Fruit fly (Drosophila melanogaster): ENCODE results near the gene Yod1.
A peak's percentile ranks its signal among the peaks of the same experiment; 100 is the strongest.

Gene Yod1

DNA sequence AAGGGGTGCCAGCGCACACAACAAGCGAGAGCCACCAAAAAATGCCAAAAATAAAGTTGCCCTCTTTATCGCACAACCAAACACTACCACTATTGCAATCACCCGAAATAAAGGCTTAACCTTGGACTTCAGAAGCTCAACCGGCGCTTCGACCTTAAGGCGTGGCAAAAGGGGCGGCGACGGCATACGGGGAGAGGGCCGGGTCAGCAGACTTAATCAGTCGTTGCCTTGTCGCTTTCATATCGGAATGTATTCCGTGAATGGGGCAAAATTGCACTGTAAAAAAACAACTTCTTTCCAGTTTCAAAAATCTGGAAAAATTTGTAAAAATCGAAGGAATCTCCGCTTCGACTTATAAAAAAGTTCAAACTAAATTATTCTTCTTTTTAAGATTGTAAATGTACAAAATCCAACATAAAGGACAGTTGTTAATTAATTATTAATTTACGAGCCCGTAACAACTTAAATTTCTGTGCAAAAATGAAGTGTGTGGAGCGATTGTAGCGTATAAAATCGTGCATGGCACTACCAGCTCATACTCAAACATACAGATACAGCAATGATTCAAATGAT is 49.4 kb downstream of the Yod1 start (continued):
- TF ChIP-seq CG12659 (GFP tag; optimal IDR thresholded peaks at IDR 0.05) (peak; percentile 2), CG11085 (GFP tag; IDR thresholded peaks at IDR 0.05) (no peak), CG4617 (GFP tag; optimal IDR thresholded peaks at IDR 0.05; ENCODE audit: borderline replicate concordance) (no peak), zfh1 (GFP tag; IDR thresholded peaks at IDR 0.05) (no peak), Doc2 (GFP tag; IDR thresholded peaks at IDR 0.05) (no peak), hth (optimal IDR thresholded peaks at IDR 0.05) (no peak), Chrac-16 (GFP tag; optimal IDR thresholded peaks at IDR 0.05) (no peak), CG12769 (tag; optimal IDR thresholded peaks at IDR 0.05) (no peak), luna (GFP tag; optimal IDR thresholded peaks at IDR 0.05) (no peak), crol (GFP tag; IDR thresholded peaks at IDR 0.05) (no peak), ftz-f1 (GFP tag; optimal IDR thresholded peaks at IDR 0.05) (peak; percentile 64), ken (GFP tag; IDR thresholded peaks at IDR 0.05) (no peak), fd64A (GFP tag; optimal IDR thresholded peaks at IDR 0.05) (no peak), cad (GFP tag; optimal IDR thresholded peaks at IDR 0.05) (no peak), sim (GFP tag; IDR thresholded peaks at IDR 0.05) (no peak), CG3407 (GFP tag; optimal IDR thresholded peaks at IDR 0.05) (no peak), CG10431 (GFP tag; optimal IDR thresholded peaks at IDR 0.05) (no peak), repo (GFP tag; optimal IDR thresholded peaks at IDR 0.05) (no peak), CG10565 (GFP tag; optimal IDR thresholded peaks at IDR 0.05) (no peak), CG17359 (tag; optimal IDR thresholded peaks at IDR 0.05) (no peak), chif (GFP tag; optimal IDR thresholded peaks at IDR 0.05) (no peak), nerfin-2 (GFP tag; IDR thresholded peaks at IDR 0.05; ENCODE audit: partially characterized antibody) (no peak), CG2889 (GFP tag; IDR thresholded peaks at IDR 0.05) (no peak), CG9817 (tag; optimal IDR thresholded peaks at IDR 0.05) (no peak), CG15514 (GFP tag; optimal IDR thresholded peaks at IDR 0.05) (no peak), nerfin-1 (tag; optimal IDR thresholded peaks at IDR 0.05) (peak; percentile 32), ap (GFP tag; IDR thresholded peaks at IDR 0.05) (no peak), CG8089 (GFP tag; optimal IDR thresholded peaks at IDR 0.05) (no peak), stwl (tag; optimal IDR thresholded peaks at IDR 0.05) (no peak), HmgD (GFP tag; optimal IDR thresholded peaks at IDR 0.05) (no peak), CG7839 (tag; optimal IDR thresholded peaks at IDR 0.05) (no peak), Hand (GFP tag; optimal IDR thresholded peaks at IDR 0.05) (no peak), Hr51 (GFP tag; optimal IDR thresholded peaks at IDR 0.05) (peak in 1 of 2 experiments; percentile 8), CG2129 (GFP tag; IDR thresholded peaks at IDR 0.05; ENCODE audit: partially characterized antibody) (no peak), pb (GFP tag; optimal IDR thresholded peaks at IDR 0.05) (no peak), CG1529 (GFP tag; optimal IDR thresholded peaks at IDR 0.05) (no peak), phol (tag; optimal IDR thresholded peaks at IDR 0.05) (no peak), CG4404 (GFP tag; IDR thresholded peaks at IDR 0.05) (no peak), disco-r (GFP tag; optimal IDR thresholded peaks at IDR 0.05) (no peak), CG18599 (GFP tag; optimal IDR thresholded peaks at IDR 0.05) (peak; percentile 15), Meics (GFP tag; optimal IDR thresholded peaks at IDR 0.05) (peak; percentile 3), CG11093 (GFP tag; IDR thresholded peaks at IDR 0.05) (no peak), CG1647 (GFP tag; optimal IDR thresholded peaks at IDR 0.05) (peak; percentile 15), CG3838 (GFP tag; optimal IDR thresholded peaks at IDR 0.05) (no peak), CG12744 (GFP tag; optimal IDR thresholded peaks at IDR 0.05) (no peak), CG8281 (tag; optimal IDR thresholded peaks at IDR 0.05) (no peak), sug (tag; optimal IDR thresholded peaks at IDR 0.05) (no peak), tin (GFP tag; optimal IDR thresholded peaks at IDR 0.05) (peak; percentile 3), CG3847 (GFP tag; IDR thresholded peaks at IDR 0.05) (no peak), CG8290 (GFP tag; optimal IDR thresholded peaks at IDR 0.05) (no peak), CG8290 (tag; optimal IDR thresholded peaks at IDR 0.05) (no peak), zfh2 (GFP tag; optimal IDR thresholded peaks at IDR 0.05) (no peak)

Data from whole organism, embryonic.